Fruit fly (Drosophila melanogaster) whole organism, pupa: ENCODE data around the gene CG15293.

Source experiments
- CG10348 ChIP-seq: fragments of 200-800 bp; sonication (Bioruptor generic); IDR thresholded peaks from 2 replicates; pipeline ENCODE4 v1.3.6; 2022; ENCODE audit warnings: missing biosample characterization, missing genetic modification characterization
- CG12605 ChIP-seq: fragments of 200-800 bp; sonication (Bioruptor generic); IDR thresholded peaks from 2 replicates; pipeline ENCODE4 v1.3.6; 2022; ENCODE audit warnings: missing biosample characterization, missing genetic modification characterization
- CG13204 ChIP-seq: fragments of 200-800 bp; sonication (Bioruptor generic); optimal IDR thresholded peaks from 2 replicates; lab custom pipeline; 2018; ENCODE audit warnings: missing biosample characterization, mild to moderate bottlenecking, missing genetic modification characterization, moderate library complexity
- CG14655 ChIP-seq: fragments of 200-800 bp; sonication (Bioruptor generic); optimal IDR thresholded peaks from 3 replicates; lab custom pipeline; 2017; ENCODE audit warnings: mild to moderate bottlenecking, missing biosample characterization, missing genetic modification reagents, missing genetic modification characterization
- CG15710 ChIP-seq: fragments of 200-800 bp; sonication (Bioruptor generic); optimal IDR thresholded peaks from 2 replicates; lab custom pipeline; 2018; ENCODE audit warnings: missing biosample characterization, mild to moderate bottlenecking, missing genetic modification characterization, moderate library complexity
- CG17806 ChIP-seq: fragments of 200-800 bp; sonication (Bioruptor generic); optimal IDR thresholded peaks from 2 replicates; lab custom pipeline; 2018; ENCODE audit warnings: missing biosample characterization, mild to moderate bottlenecking, missing genetic modification characterization, moderate library complexity
- CG32121 ChIP-seq: fragments of 200-800 bp; sonication (Bioruptor generic); IDR thresholded peaks from 2 replicates; pipeline ENCODE4 v1.3.6; 2022; ENCODE audit warnings: missing biosample characterization, missing genetic modification characterization
- CG34367 ChIP-seq: fragments of 200-800 bp; sonication (Bioruptor generic); optimal IDR thresholded peaks from 2 replicates; lab custom pipeline; 2018; ENCODE audit warnings: missing biosample characterization, mild to moderate bottlenecking, missing genetic modification characterization
- CG4496 ChIP-seq: fragments of 200-800 bp; sonication (Bioruptor generic); IDR thresholded peaks from 3 replicates; pipeline ENCODE4 v1.3.6; 2022; ENCODE audit warnings: missing biosample characterization, missing genetic modification characterization
- CG8159 ChIP-seq: fragments of 200-800 bp; sonication (Bioruptor generic); optimal IDR thresholded peaks from 3 replicates; lab custom pipeline; 2018; ENCODE audit warnings: missing biosample characterization, mild to moderate bottlenecking, missing genetic modification characterization, moderate library complexity
- CG8301 ChIP-seq: fragments of 200-800 bp; sonication (Bioruptor generic); optimal IDR thresholded peaks from 2 replicates; lab custom pipeline; 2018; ENCODE audit warnings: missing biosample characterization, mild to moderate bottlenecking, missing genetic modification characterization
- CG9948 ChIP-seq: fragments of 200-800 bp; sonication (Bioruptor generic); optimal IDR thresholded peaks from 2 replicates; lab custom pipeline; 2018; ENCODE audit warnings: missing biosample characterization, mild to moderate bottlenecking, missing genetic modification characterization, moderate library complexity
- D1 ChIP-seq: fragments of 200-800 bp; sonication (Bioruptor generic); optimal IDR thresholded peaks from 2 replicates; lab custom pipeline; 2018; ENCODE audit warnings: missing biosample characterization, mild to moderate bottlenecking, missing genetic modification characterization, moderate library complexity
- EcR ChIP-seq: fragments of 200-800 bp; sonication (Bioruptor generic); optimal IDR thresholded peaks from 3 replicates; lab custom pipeline; 2019; ENCODE audit warnings: missing biosample characterization, missing genetic modification characterization, mild to moderate bottlenecking, moderate library complexity, missing genetic modification reagents
- Ets98B ChIP-seq: fragments of 200-800 bp; sonication (Bioruptor generic); IDR thresholded peaks from 2 replicates; pipeline ENCODE4 v1.3.6; 2022; ENCODE audit warnings: missing biosample characterization, missing genetic modification characterization
- Pif1A ChIP-seq: fragments of 200-800 bp; sonication (Bioruptor generic); optimal IDR thresholded peaks from 3 replicates; lab custom pipeline; 2016; ENCODE audit warnings: missing biosample characterization, missing genetic modification characterization
- Pif1B ChIP-seq: fragments of 200-800 bp; sonication (Bioruptor generic); optimal IDR thresholded peaks from 3 replicates; lab custom pipeline; 2016; ENCODE audit warnings: missing biosample characterization, missing genetic modification characterization
- Snoo ChIP-seq: fragments of 200-800 bp; sonication (Bioruptor generic); optimal IDR thresholded peaks from 3 replicates; lab custom pipeline; 2017; ENCODE audit warnings: missing biosample characterization, mild to moderate bottlenecking, missing genetic modification characterization, inconsistent platforms
- fd96Ca ChIP-seq: fragments of 200-800 bp; sonication (Bioruptor generic); IDR thresholded peaks from 3 replicates; pipeline ENCODE4 v1.3.6; 2022; ENCODE audit warnings: missing biosample characterization, missing genetic modification characterization
- gl ChIP-seq: fragments of 200-800 bp; sonication (Bioruptor generic); optimal IDR thresholded peaks from 2 replicates; lab custom pipeline; 2018; ENCODE audit warnings: missing biosample characterization, mild to moderate bottlenecking, missing genetic modification characterization
- rn ChIP-seq: fragments of 200-800 bp; sonication (Bioruptor generic); IDR thresholded peaks from 2 replicates; pipeline ENCODE4 v1.3.6; 2022; ENCODE audit warnings: missing biosample characterization, missing genetic modification characterization

The CG15293 gene

DNA sequence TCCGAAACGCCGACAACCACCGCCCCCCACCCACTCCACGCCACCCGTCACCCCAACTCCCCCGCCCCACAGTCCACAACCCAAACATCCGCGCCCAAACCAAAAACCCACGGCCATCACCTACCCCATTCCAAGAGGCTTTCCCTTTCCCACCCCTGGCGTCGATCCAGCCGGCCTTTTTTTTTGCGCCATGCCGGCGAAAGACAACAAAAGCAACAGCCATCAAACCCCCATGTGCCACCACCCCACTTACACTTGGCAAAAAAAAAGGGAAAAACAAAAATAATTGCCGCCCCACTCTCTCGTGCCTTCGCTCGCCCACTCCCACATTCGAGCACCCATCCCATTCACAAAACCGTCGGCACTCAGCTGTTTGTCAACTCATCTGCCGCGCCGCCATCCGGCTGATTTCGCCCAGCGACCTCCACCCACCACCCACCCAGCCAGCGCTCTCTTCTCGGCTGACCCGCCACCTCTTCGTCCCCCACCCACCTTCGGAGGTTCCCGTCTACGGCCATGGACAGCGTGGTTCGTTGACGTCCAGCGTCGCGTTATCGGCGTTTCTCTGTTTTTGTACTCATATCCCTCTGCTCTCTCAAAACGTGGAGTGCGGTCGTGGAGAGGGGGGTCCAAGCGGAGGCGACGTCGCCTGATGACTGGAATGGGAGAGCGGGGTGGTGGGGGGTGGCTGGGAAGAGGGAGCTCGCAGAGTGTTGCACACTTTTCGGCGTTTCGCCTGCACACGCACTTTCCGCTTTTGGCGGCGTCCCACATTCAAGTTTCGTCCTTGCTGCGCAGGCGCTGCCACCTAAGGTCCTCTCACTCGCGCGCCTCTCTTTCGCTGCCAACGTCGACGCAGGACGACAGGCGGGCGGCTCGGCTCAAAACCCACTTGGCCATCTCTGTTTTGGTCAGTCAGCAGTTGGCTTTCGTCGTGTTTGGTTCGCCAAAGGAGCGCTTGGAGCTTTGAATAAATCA is 24.6 kb upstream of the CG15293 start:
- TF ChIP-seq CG9948, result no peak
- TF ChIP-seq CG13204, result peak; percentile 54
- no peak for TF ChIP-seq Ets98B (GFP tag; lab: Robert Waterston, UW)
- TF ChIP-seq CG8159, result peak; percentile 6
- no peak for TF ChIP-seq Pif1B (GFP tag; lab: Kevin White, UChicago)
- TF ChIP-seq CG34367 (tag; lab: Kevin White, UChicago), result no peak
- 0 out of 3 replicates have a peak, but pooled peaks have one; percentile 21 for TF ChIP-seq fd96Ca (GFP tag; lab: Robert Waterston, UW)
- no peak for TF ChIP-seq Pif1A (GFP tag; lab: Kevin White, UChicago)
- TF ChIP-seq CG32121 (GFP tag; lab: Robert Waterston, UW), result no peak
- no peak for TF ChIP-seq CG15710 (tag; lab: Kevin White, UChicago)
- TF ChIP-seq CG4496, result 0 out of 3 replicates have a peak, but pooled peaks have one; percentile 16
- TF ChIP-seq CG10348 (GFP tag; lab: Robert Waterston, UW), result no peak
- no peak for TF ChIP-seq gl (tag; lab: Kevin White, UChicago)
- TF ChIP-seq rn (GFP tag; lab: Robert Waterston, UW), result no peak
- no peak for TF ChIP-seq CG14655 (GFP tag; lab: Kevin White, UChicago)
- TF ChIP-seq EcR (GFP tag; lab: Kevin White, UChicago), result peak; percentile 78

DNA sequence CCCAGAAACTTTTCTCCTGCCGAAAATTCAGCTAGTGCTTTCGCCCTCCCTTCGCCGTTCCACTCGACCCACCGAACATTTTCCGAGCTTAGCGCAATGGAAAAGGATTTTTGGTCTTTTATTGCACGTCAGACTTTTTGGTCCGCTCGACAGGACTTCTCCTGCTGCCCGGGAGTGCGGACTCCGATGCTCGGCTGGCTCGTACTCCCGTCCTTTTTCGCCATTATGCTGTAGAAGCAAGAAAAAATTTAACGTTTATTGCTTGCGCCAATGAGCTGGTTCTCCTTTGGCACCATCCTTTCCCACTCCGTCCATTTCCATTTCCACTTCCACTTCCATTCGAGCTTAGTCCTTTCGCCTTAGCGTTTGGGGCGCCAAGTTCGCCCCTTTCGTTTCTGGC is 16.4 kb upstream of the CG15293 start:
- no peak for TF ChIP-seq Ets98B (GFP tag; lab: Robert Waterston, UW)
- TF ChIP-seq CG12605, result no peak
- TF ChIP-seq Pif1A (GFP tag; lab: Kevin White, UChicago), result no peak
- no peak for TF ChIP-seq CG34367 (tag; lab: Kevin White, UChicago)
- no peak for TF ChIP-seq CG15710 (tag; lab: Kevin White, UChicago)
- TF ChIP-seq CG32121 (GFP tag; lab: Robert Waterston, UW), result no peak
- TF ChIP-seq CG13204, result no peak
- no peak for TF ChIP-seq CG14655 (GFP tag; lab: Kevin White, UChicago)
- TF ChIP-seq CG10348 (GFP tag; lab: Robert Waterston, UW), result no peak
- no peak for TF ChIP-seq Snoo (tag; lab: Kevin White, UChicago)
- TF ChIP-seq fd96Ca (GFP tag; lab: Robert Waterston, UW), result no peak
- no peak for TF ChIP-seq Pif1B (GFP tag; lab: Kevin White, UChicago)
- no peak for TF ChIP-seq EcR (GFP tag; lab: Kevin White, UChicago)
- TF ChIP-seq CG8159, result no peak
- no peak for TF ChIP-seq CG8301 (tag; lab: Kevin White, UChicago)
- TF ChIP-seq CG4496, result no peak
- no peak for TF ChIP-seq CG9948
- no peak for TF ChIP-seq CG17806 (tag; lab: Kevin White, UChicago)
- no peak for TF ChIP-seq D1
- no peak for TF ChIP-seq rn (GFP tag; lab: Robert Waterston, UW)

DNA sequence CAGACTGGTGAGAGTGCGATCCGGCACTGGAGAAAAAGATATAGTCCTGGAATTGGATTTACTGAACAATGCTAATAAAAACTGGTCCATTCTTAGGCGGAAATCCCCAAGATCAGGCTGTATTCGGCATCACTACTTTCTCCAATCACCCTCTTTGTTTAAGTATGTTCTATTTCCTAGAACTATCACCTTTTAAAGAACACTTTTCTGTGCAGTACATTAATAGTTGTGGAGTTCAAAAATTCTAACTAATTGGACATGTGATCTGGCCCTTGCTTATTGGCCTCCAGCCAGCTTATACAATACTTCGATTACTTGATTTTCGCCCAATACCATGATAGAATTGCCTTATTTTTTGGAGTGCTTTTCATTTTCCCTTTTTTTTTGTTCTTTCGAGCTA is 14.4 kb upstream of the CG15293 start:
- TF ChIP-seq Snoo (tag; lab: Kevin White, UChicago) (no peak), CG8159 (peak; percentile 27)

DNA sequence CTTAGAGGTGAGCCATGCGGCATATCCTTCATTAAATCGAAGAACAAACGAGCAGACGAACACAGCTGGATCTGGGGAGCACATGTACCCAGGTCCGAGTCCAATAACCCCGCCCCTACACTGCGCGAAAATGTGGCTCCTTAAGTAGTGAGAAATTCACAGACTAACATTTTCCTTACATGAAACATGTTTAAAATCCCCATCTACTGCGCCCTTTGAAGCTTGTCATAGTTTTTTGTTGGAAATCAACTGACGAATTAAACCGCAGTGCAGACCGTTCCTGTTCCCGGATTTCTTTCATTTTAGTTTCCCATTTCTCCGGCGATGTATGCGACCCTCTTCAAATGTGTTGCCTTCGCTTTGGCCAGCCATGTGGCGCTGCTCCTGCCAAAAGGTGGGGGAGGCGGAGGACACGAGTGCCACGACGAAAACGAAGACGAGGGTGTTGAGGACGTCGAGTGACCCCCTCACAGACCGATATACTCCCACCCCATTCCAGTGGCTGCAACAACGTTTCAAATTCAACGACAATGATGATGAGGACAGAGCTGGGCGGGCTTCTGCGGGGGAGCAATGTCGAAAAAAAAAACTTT is 13.6 kb upstream of the CG15293 start:
- no peak for TF ChIP-seq CG15710 (tag; lab: Kevin White, UChicago)
- TF ChIP-seq Ets98B (GFP tag; lab: Robert Waterston, UW), result no peak
- no peak for TF ChIP-seq CG4496
- no peak for TF ChIP-seq CG14655 (GFP tag; lab: Kevin White, UChicago)
- peak; percentile 33 for TF ChIP-seq CG8159
- TF ChIP-seq, all 21 proteins: peak for 1

DNA sequence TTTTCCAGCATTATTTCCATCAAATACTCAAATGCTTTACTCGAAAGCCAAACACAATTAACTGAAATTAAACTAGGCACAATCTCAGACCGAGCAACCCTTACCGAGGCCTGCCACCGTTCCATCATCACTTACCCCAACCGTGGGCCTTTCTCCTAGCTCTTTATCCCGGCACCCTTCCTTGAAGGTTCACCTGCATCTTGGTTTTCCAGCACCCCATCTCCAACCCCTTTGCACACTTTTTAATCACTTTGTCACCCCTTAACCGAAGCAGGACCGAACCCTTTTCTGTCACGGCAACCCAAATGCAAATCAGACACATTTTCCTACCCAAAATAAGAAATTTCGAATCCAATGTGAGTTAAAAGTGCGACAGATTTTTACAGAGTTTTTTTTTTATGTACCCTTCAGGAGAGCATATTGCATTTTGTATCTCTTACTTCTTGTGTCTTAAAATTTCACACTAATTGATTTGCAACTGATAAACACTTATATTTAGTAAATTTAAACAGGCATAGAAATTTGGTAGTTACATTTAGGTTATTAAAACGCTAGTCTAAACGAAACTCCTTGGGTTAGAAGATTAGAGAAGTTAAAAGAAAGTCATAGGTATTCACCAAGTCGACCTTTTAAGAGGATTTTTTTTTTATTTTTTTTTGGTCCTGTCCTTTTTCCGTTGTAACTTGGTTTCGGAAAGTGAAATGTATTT is 11.6 kb upstream of the CG15293 start:
- TF ChIP-seq CG8159 (no peak), Ets98B (GFP tag; lab: Robert Waterston, UW) (no peak), CG9948 (no peak), D1 (no peak)

DNA sequence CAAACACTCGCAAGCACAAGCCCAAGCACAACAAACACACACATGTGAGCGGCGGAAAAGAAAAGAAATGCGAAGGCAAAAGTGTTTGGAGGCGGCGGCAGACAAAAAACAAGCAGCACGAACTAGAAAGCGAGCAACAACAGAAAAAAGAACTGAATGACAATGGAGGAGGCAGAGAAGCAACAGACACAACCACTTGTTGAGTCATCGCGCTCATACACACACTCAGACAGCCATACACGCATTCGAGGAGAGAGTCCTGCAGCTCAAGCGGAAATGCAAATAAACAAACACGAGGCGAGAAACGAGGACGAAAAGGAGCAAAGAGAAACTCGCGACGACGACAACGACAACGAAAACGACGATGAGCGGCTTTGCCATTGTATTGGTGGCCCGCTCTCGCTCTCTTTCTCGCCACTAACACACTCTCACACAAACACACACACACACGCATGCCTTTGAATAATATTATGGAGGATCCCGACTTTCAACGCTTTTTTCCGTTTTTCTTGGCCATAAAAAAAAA is 6.8 kb upstream of the CG15293 start:
- TF ChIP-seq CG4496, result 0 out of 3 replicates have a peak, but pooled peaks have one; percentile 8
- no peak for TF ChIP-seq gl (tag; lab: Kevin White, UChicago)
- no peak for TF ChIP-seq rn (GFP tag; lab: Robert Waterston, UW)
- no peak for TF ChIP-seq CG8159
- TF ChIP-seq CG17806 (tag; lab: Kevin White, UChicago), result no peak
- TF ChIP-seq D1, result no peak
- peak; percentile 77 for TF ChIP-seq CG12605
- no peak for TF ChIP-seq Ets98B (GFP tag; lab: Robert Waterston, UW)
- TF ChIP-seq CG8301 (tag; lab: Kevin White, UChicago), result no peak
- TF ChIP-seq CG9948, result no peak
- TF ChIP-seq CG15710 (tag; lab: Kevin White, UChicago), result no peak
- TF ChIP-seq CG10348 (GFP tag; lab: Robert Waterston, UW), result no peak
- TF ChIP-seq CG14655 (GFP tag; lab: Kevin White, UChicago), result no peak
- TF ChIP-seq Pif1A (GFP tag; lab: Kevin White, UChicago), result no peak
- TF ChIP-seq CG32121 (GFP tag; lab: Robert Waterston, UW), result no peak
- TF ChIP-seq CG34367 (tag; lab: Kevin White, UChicago), result no peak
- no peak for TF ChIP-seq Snoo (tag; lab: Kevin White, UChicago)
- no peak for TF ChIP-seq fd96Ca (GFP tag; lab: Robert Waterston, UW)
- TF ChIP-seq CG13204, result peak; percentile 10
- no peak for TF ChIP-seq EcR (GFP tag; lab: Kevin White, UChicago)
- TF ChIP-seq Pif1B (GFP tag; lab: Kevin White, UChicago), result no peak
